Worm (Caenorhabditis elegans) whole organism, L1 larva: Measurements from ENCODE around the gene svop-1.
A peak's percentile ranks its signal among the peaks of the same experiment; 100 is the strongest.

Experiments used
- C04F5.9 ChIP-seq: sonication (generic microtip); optimal IDR thresholded peaks from 2 replicates; lab custom pipeline; 2016; ENCODE audit warnings: missing genetic modification characterization, missing compliant biosample characterization
- C16A3.4 ChIP-seq: fragments of 150-350 bp; optimal IDR thresholded peaks from 2 replicates; lab custom pipeline; 2014; ENCODE audit warnings: missing biosample characterization, missing genetic modification characterization
- C34B4.2 ChIP-seq: sonication (generic microtip); optimal IDR thresholded peaks from 2 replicates; lab custom pipeline; 2017; ENCODE audit warnings: mild to moderate bottlenecking, missing genetic modification characterization, missing compliant biosample characterization
- F16B12.6 ChIP-seq: fragments of 150-350 bp; optimal IDR thresholded peaks from 2 replicates; lab custom pipeline; 2014; ENCODE audit warnings: missing biosample characterization, missing genetic modification characterization
- ceh-8 ChIP-seq: fragments of 200-800 bp; sonication (Bioruptor generic); optimal IDR thresholded peaks from 2 replicates; lab custom pipeline; 2018; ENCODE audit warnings: mild to moderate bottlenecking, missing genetic modification characterization, moderate library complexity, missing compliant biosample characterization
- ces-1 ChIP-seq: fragments of 150-350 bp; optimal IDR thresholded peaks from 2 replicates; lab custom pipeline; 2014; ENCODE audit warnings: missing biosample characterization, missing genetic modification reagents, missing genetic modification characterization
- dpl-1 ChIP-seq, 3 experiments: fragments of 150-350 bp in 2 of 3; sonication (generic microtip) in 1 of 3; optimal IDR thresholded peaks; 2 replicates each; lab custom pipeline; 2014 to 2017; ENCODE audit warnings: missing biosample characterization in 3 of 3, missing genetic modification characterization in 3 of 3, missing genetic modification reagents in 3 of 3
- dsc-1 ChIP-seq: sonication (generic microtip); optimal IDR thresholded peaks from 2 replicates; lab custom pipeline; 2016; ENCODE audit warnings: mild to moderate bottlenecking, missing genetic modification characterization, missing compliant biosample characterization
- egl-13 ChIP-seq: sonication (generic microtip); optimal IDR thresholded peaks from 2 replicates; lab custom pipeline; 2016; ENCODE audit warnings: missing genotype, missing genetic modification reagents, missing genetic modification characterization, missing compliant biosample characterization
- egl-27 ChIP-seq, 2 experiments: fragments of 150-350 bp in 1 of 2; sonication (generic microtip); optimal IDR thresholded peaks; 3 replicates each; lab custom pipeline; 2017 to 2018; ENCODE audit warnings: missing biosample characterization in 2 of 2, missing genetic modification characterization in 2 of 2, missing genetic modification reagents in 2 of 2
- elt-2 ChIP-seq: sonication (generic microtip); optimal IDR thresholded peaks from 2 replicates; lab custom pipeline; 2016; ENCODE audit warnings: missing genetic modification characterization, mild to moderate bottlenecking, inconsistent platforms, missing compliant biosample characterization, missing genetic modification reagents
- elt-3 ChIP-seq, 6 experiments: fragments of 150-350 bp in 1 of 6; sonication (generic microtip); optimal IDR thresholded peaks; 2 replicates each; lab custom pipeline; 2017 to 2018; ENCODE audit warnings: missing biosample characterization in 6 of 6, missing genetic modification characterization in 6 of 6, inconsistent platforms in 1 of 6
- fkh-10 ChIP-seq: sonication (generic microtip); optimal IDR thresholded peaks from 2 replicates; lab custom pipeline; 2017; ENCODE audit warnings: missing biosample characterization, missing genetic modification reagents, missing genetic modification characterization
- fkh-4 ChIP-seq: sonication (generic microtip); optimal IDR thresholded peaks from 2 replicates; lab custom pipeline; 2016; ENCODE audit warnings: missing compliant biosample characterization, missing genetic modification characterization, borderline replicate concordance
- fkh-8 ChIP-seq: sonication (generic microtip); optimal IDR thresholded peaks from 2 replicates; lab custom pipeline; 2016; ENCODE audit warnings: mild to moderate bottlenecking, missing genetic modification characterization, missing compliant biosample characterization
- fos-1 ChIP-seq: fragments of 150-350 bp; optimal IDR thresholded peaks from 2 replicates; lab custom pipeline; 2014; ENCODE audit warnings: missing biosample characterization, missing genetic modification characterization
- grh-1 ChIP-seq: fragments of 200-800 bp; sonication (Bioruptor generic); IDR thresholded peaks from 2 replicates; pipeline ENCODE4 v1.3.6; 2022; ENCODE audit warnings: missing genetic modification reagents, missing genetic modification characterization, missing compliant biosample characterization
- hlh-17 ChIP-seq: fragments of 200-800 bp; sonication (Bioruptor generic); optimal IDR thresholded peaks from 2 replicates; lab custom pipeline; 2018; ENCODE audit warnings: missing genetic modification characterization, mild to moderate bottlenecking, missing compliant biosample characterization, moderate library complexity, borderline replicate concordance
- isw-1 ChIP-seq: fragments of 200-800 bp; sonication (Bioruptor generic); IDR thresholded peaks from 2 replicates; pipeline ENCODE4 v1.3.6; 2022; ENCODE audit warnings: missing genetic modification characterization, missing compliant biosample characterization
- jun-1 ChIP-seq: fragments of 150-350 bp; optimal IDR thresholded peaks from 2 replicates; lab custom pipeline; 2014; ENCODE audit warnings: missing biosample characterization, missing genetic modification reagents, missing genetic modification characterization
- lin-13 ChIP-seq: fragments of 150-350 bp; optimal IDR thresholded peaks from 2 replicates; lab custom pipeline; 2014; ENCODE audit warnings: missing biosample characterization, missing genetic modification reagents, missing genetic modification characterization
- lsy-2 ChIP-seq, 2 experiments: fragments of 150-350 bp; optimal IDR thresholded peaks; 2 replicates each; lab custom pipeline; 2014; ENCODE audit warnings: missing biosample characterization in 2 of 2, missing genetic modification characterization in 2 of 2
- mef-2 ChIP-seq: fragments of 150-350 bp; optimal IDR thresholded peaks from 2 replicates; lab custom pipeline; 2014; ENCODE audit warnings: missing biosample characterization, missing genetic modification characterization
- nhr-12 ChIP-seq: sonication (generic microtip); optimal IDR thresholded peaks from 2 replicates; lab custom pipeline; 2017; ENCODE audit warnings: missing biosample characterization, missing genetic modification characterization
- nhr-19 ChIP-seq: fragments of 200-800 bp; sonication (Bioruptor generic); conservative IDR thresholded peaks from 2 replicates; pipeline ENCODE4 v1.3.6; 2022; ENCODE audit warnings: missing genetic modification characterization, missing compliant biosample characterization
- nhr-20 ChIP-seq: sonication (generic microtip); optimal IDR thresholded peaks from 2 replicates; lab custom pipeline; 2016; ENCODE audit warnings: mild to moderate bottlenecking, missing genetic modification characterization, missing compliant biosample characterization
- nhr-237 ChIP-seq: fragments of 150-350 bp; optimal IDR thresholded peaks from 2 replicates; lab custom pipeline; 2014; ENCODE audit warnings: missing biosample characterization, missing genetic modification characterization
- nhr-47 ChIP-seq: sonication (generic microtip); optimal IDR thresholded peaks from 2 replicates; lab custom pipeline; 2016; ENCODE audit warnings: mild to moderate bottlenecking, missing genetic modification characterization, moderate library complexity, missing compliant biosample characterization
- nhr-71 ChIP-seq: sonication (generic microtip); optimal IDR thresholded peaks from 2 replicates; lab custom pipeline; 2016; ENCODE audit warnings: mild to moderate bottlenecking, missing genetic modification characterization, moderate library complexity, missing compliant biosample characterization
- nhr-77 ChIP-seq: fragments of 150-350 bp; optimal IDR thresholded peaks from 2 replicates; lab custom pipeline; 2014; ENCODE audit warnings: missing biosample characterization, missing genetic modification characterization
- nhr-84 ChIP-seq: sonication (generic microtip); optimal IDR thresholded peaks from 2 replicates; lab custom pipeline; 2017; ENCODE audit warnings: missing biosample characterization, missing genetic modification characterization
- nhr-85 ChIP-seq: sonication (generic microtip); peaks from one replicate; lab custom pipeline; 2016; ENCODE audit warnings: missing genetic modification characterization, inconsistent platforms, missing compliant biosample characterization
- nhr-90 ChIP-seq: sonication (generic microtip); optimal IDR thresholded peaks from 2 replicates; lab custom pipeline; 2016; ENCODE audit warnings: mild to moderate bottlenecking, missing genetic modification characterization, missing compliant biosample characterization; ENCODE audit not compliant: poor library complexity
- skn-1 ChIP-seq: fragments of 150-350 bp; optimal IDR thresholded peaks from 2 replicates; lab custom pipeline; 2014; ENCODE audit warnings: missing biosample characterization, missing genetic modification characterization
- snpc-4 ChIP-seq: fragments of 150-350 bp; optimal IDR thresholded peaks from 2 replicates; lab custom pipeline; 2014; ENCODE audit warnings: missing biosample characterization, missing genetic modification characterization
- sox-4 ChIP-seq: sonication (generic microtip); optimal IDR thresholded peaks from 2 replicates; lab custom pipeline; 2016; ENCODE audit warnings: missing genetic modification characterization, missing compliant biosample characterization
- sptf-1 ChIP-seq: fragments of 150-350 bp; optimal IDR thresholded peaks from 2 replicates; lab custom pipeline; 2014; ENCODE audit warnings: missing biosample characterization, missing genetic modification characterization
- sup-37 ChIP-seq: fragments of 200-800 bp; sonication (Bioruptor generic); optimal IDR thresholded peaks from 2 replicates; lab custom pipeline; 2018; ENCODE audit warnings: mild to moderate bottlenecking, missing genetic modification characterization, missing compliant biosample characterization
- unc-130 ChIP-seq: fragments of 150-350 bp; optimal IDR thresholded peaks from 2 replicates; lab custom pipeline; 2017; ENCODE audit warnings: missing biosample characterization, missing genetic modification characterization, inconsistent platforms
- unc-30 ChIP-seq: sonication (generic microtip); optimal IDR thresholded peaks from 2 replicates; lab custom pipeline; 2017; ENCODE audit warnings: missing biosample characterization, missing genetic modification characterization
- unc-86 ChIP-seq: sonication (generic microtip); optimal IDR thresholded peaks from 2 replicates; lab custom pipeline; 2016; ENCODE audit warnings: missing genetic modification characterization, missing compliant biosample characterization
- unc-98 ChIP-seq: fragments of 200-800 bp; sonication (Bioruptor generic); IDR thresholded peaks from 2 replicates; pipeline ENCODE4 v1.3.6; 2022; ENCODE audit warnings: missing genetic modification characterization, missing compliant biosample characterization
- xbp-1 ChIP-seq: sonication (generic microtip); optimal IDR thresholded peaks from 2 replicates; lab custom pipeline; 2016; ENCODE audit warnings: missing genetic modification characterization, missing compliant biosample characterization
- zag-1 ChIP-seq: fragments of 150-350 bp; optimal IDR thresholded peaks from 2 replicates; lab custom pipeline; 2014; ENCODE audit warnings: missing biosample characterization, missing genetic modification characterization
- zip-4 ChIP-seq: fragments of 200-800 bp; sonication (Bioruptor generic); optimal IDR thresholded peaks from 2 replicates; lab custom pipeline; 2018; ENCODE audit warnings: mild to moderate bottlenecking, missing genetic modification characterization, moderate library complexity, missing compliant biosample characterization

svop-1 gene

ce11 chrIII:8865294-8865766, 20.0 kb downstream of the svop-1 start (continued):
- TF ChIP-seq lin-13 (GFP tag; lab: Kevin White, UChicago) (peak; percentile 69), nhr-47 (peak; percentile 80), elt-2 (peak; percentile 41), fkh-10 (GFP tag; lab: Kevin White, UChicago) (no peak), mef-2 (no peak), unc-130 (tag; lab: Kevin White, UChicago) (peak; percentile 59), unc-86 (tag; lab: Kevin White, UChicago) (no peak), jun-1 (tag; lab: Kevin White, UChicago) (peak; percentile 22), F16B12.6 (tag; lab: Kevin White, UChicago) (peak; percentile 18), sptf-1 (tag; lab: Kevin White, UChicago) (no peak), nhr-20 (tag; lab: Kevin White, UChicago) (peak; percentile 94), C04F5.9 (peak; percentile 74), fkh-8 (tag; lab: Kevin White, UChicago) (no peak), elt-3 (tag; optimal IDR thresholded peaks at IDR 0.05; lab: Kevin White, UChicago) (peak in 3 of 6 experiments; percentile 6 to 29 (median 19)), egl-27 (tag; optimal IDR thresholded peaks at IDR 0.05; lab: Kevin White, UChicago) (no peak), lsy-2 (tag; optimal IDR thresholded peaks at IDR 0.05; lab: Kevin White, UChicago) (peak; percentile 59 to 66), isw-1 (GFP tag; lab: Robert Waterston, UW) (no peak), snpc-4 (tag; lab: Kevin White, UChicago) (no peak), hlh-17 (GFP tag; lab: Kevin White, UChicago) (no peak), C16A3.4 (tag; lab: Kevin White, UChicago) (no peak), sox-4 (no peak), xbp-1 (peak; percentile 67), nhr-90 (peak; percentile 82), zip-4 (GFP tag; lab: Kevin White, UChicago) (peak; percentile 35), nhr-12 (no peak), nhr-84 (tag; lab: Kevin White, UChicago) (no peak), C34B4.2 (tag; lab: Kevin White, UChicago) (peak; percentile 60), nhr-77 (tag; lab: Kevin White, UChicago) (no peak), ceh-8 (GFP tag; lab: Kevin White, UChicago) (peak; percentile 55), zag-1 (tag; lab: Kevin White, UChicago) (no peak), ces-1 (GFP tag; lab: Kevin White, UChicago) (no peak), fkh-4 (tag; lab: Kevin White, UChicago) (no peak), grh-1 (GFP tag; lab: Robert Waterston, UW) (peak; percentile 69), unc-98 (GFP tag; lab: Robert Waterston, UW) (peak; percentile 48; the same call in 1 of the 2 replicates), fos-1 (peak; percentile 57), nhr-71 (tag; lab: Kevin White, UChicago) (peak; percentile 93), unc-30 (tag; lab: Kevin White, UChicago) (no peak), skn-1 (tag; lab: Kevin White, UChicago) (peak; percentile 55), sup-37 (peak; percentile 62), dsc-1 (tag; lab: Kevin White, UChicago) (no peak), nhr-85 (peak; percentile 74), nhr-19 (GFP tag; lab: Robert Waterston, UW) (peak; percentile 89), egl-13 (no peak), dpl-1 (GFP tag; optimal IDR thresholded peaks at IDR 0.05; lab: Kevin White, UChicago) (peak in 2 of 3 experiments; percentile 18 to 40), nhr-237 (no peak)
